Worm (Caenorhabditis elegans) whole organism, midembryonic: ENCODE results near the gene let-721.

Experiments used
- T22C8.4 ChIP-seq: fragments of 200-800 bp; sonication (Bioruptor generic); IDR thresholded peaks from 2 replicates; pipeline ENCODE4 v1.3.6; 2022; ENCODE audit warnings: missing genetic modification characterization, missing compliant biosample characterization
- cog-1 ChIP-seq: sonication (generic microtip); optimal IDR thresholded peaks from 2 replicates; lab custom pipeline; 2016; ENCODE audit warnings: missing genetic modification characterization, missing compliant biosample characterization
- flt-1 ChIP-seq: fragments of 200-800 bp; sonication (Bioruptor generic); IDR thresholded peaks from 2 replicates; pipeline ENCODE4 v1.3.6; 2022; ENCODE audit warnings: missing genetic modification characterization, missing compliant biosample characterization
- klf-2 ChIP-seq: fragments of 200-800 bp; sonication (Bioruptor generic); conservative IDR thresholded peaks from 2 replicates; pipeline ENCODE4 v1.3.6; 2022; ENCODE audit warnings: missing genetic modification reagents, missing genetic modification characterization, missing compliant biosample characterization
- med-1 ChIP-seq: sonication (generic microtip); optimal IDR thresholded peaks from 2 replicates; lab custom pipeline; 2017; ENCODE audit warnings: missing genetic modification characterization, mild to moderate bottlenecking, missing compliant biosample characterization, antibody characterized with exemption, missing genetic modification reagents; ENCODE audit not compliant: insufficient read depth
- ref-1 ChIP-seq: fragments of 200-800 bp; sonication (Bioruptor generic); conservative IDR thresholded peaks from 2 replicates; pipeline ENCODE4 v1.3.6; 2022; ENCODE audit warnings: missing genetic modification reagents, missing genetic modification characterization, missing compliant biosample characterization
- tab-1 ChIP-seq: fragments of 200-800 bp; sonication (Bioruptor generic); IDR thresholded peaks from 2 replicates; pipeline ENCODE4 v1.3.6; 2022; ENCODE audit warnings: missing genetic modification characterization, missing compliant biosample characterization
- ztf-23 ChIP-seq: fragments of 200-800 bp; sonication (Bioruptor generic); IDR thresholded peaks from 2 replicates; pipeline ENCODE4 v1.3.6; 2022; ENCODE audit warnings: missing genetic modification reagents, missing genetic modification characterization, missing compliant biosample characterization
- ztf-29 ChIP-seq: fragments of 200-800 bp; sonication (Bioruptor generic); IDR thresholded peaks from 2 replicates; pipeline ENCODE4 v1.3.6; 2022; ENCODE audit warnings: missing genetic modification reagents, missing genetic modification characterization, missing compliant biosample characterization

Gene let-721

DNA sequence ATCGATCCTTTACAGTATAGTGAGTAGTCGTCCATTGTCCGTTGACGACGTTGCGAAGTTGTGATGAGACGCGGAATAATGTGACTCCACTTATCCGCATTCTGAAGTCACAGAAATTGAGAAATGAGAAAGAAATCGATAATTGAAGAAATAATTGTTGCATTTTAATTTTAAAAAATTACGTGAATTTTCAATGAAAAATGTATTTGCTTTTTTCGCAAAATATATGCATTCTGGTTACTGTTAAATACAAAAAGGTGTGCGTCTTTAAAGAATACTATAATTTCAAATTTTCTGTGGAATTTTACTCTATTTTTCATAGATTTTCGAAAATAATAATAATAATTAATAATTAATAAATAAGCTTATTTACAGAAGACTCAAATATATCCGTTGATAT, at the start of gene let-721:
Gene let-721, minus strand, starts transcription at position 101 of the 400 bp plus-strand sequence.
- TF ChIP-seq ref-1 (GFP tag; lab: Robert Waterston, UW) (no peak), ztf-29 (GFP tag; lab: Robert Waterston, UW) (no peak), tab-1 (GFP tag; lab: Robert Waterston, UW) (no peak), T22C8.4 (GFP tag; lab: Robert Waterston, UW) (no peak), ztf-23 (GFP tag; lab: Robert Waterston, UW) (no peak), klf-2 (no peak), med-1 (no peak), flt-1 (GFP tag; lab: Robert Waterston, UW) (no peak), cog-1 (tag; lab: Kevin White, UChicago) (no peak)

DNA sequence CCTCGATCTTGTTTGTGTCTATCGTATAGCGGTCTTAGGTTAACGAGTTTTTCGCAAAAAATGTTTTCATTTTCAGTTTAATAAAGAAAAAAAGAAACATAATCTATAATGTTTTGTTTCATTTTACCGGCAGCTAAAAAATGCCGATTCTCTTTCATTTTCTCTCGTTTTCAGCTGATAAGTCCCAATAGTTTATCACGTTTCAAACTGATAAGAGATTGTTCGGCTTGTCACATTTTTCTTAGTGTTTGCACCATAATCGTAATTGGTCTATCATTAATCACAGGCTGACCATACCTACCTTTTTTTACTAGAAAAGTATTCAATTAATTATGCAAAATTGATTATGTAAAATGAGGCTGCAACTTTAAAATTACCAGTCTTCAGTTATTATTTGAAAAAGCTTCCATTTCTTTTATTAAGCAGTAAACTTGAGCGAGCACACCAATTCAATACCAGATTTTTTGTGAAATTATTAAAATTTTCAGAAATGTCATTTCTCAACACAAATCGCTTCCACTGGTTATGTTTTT, 48.5 kb upstream of the let-721 start, which contains the start of gene F23F12.13:
Gene F23F12.13, plus strand, starts transcription at position 483 of the 533 bp plus-strand sequence.
- TF ChIP-seq ztf-29 (GFP tag; lab: Robert Waterston, UW): no peak
- TF ChIP-seq T22C8.4 (GFP tag; lab: Robert Waterston, UW): no peak
- TF ChIP-seq tab-1 (GFP tag; lab: Robert Waterston, UW): no peak
- TF ChIP-seq flt-1 (GFP tag; lab: Robert Waterston, UW): no peak
- TF ChIP-seq ztf-23 (GFP tag; lab: Robert Waterston, UW): no peak
- no peak for TF ChIP-seq med-1
- TF ChIP-seq cog-1 (tag; lab: Kevin White, UChicago): no peak
- no peak for TF ChIP-seq klf-2
- TF ChIP-seq ref-1 (GFP tag; lab: Robert Waterston, UW): no peak

DNA sequence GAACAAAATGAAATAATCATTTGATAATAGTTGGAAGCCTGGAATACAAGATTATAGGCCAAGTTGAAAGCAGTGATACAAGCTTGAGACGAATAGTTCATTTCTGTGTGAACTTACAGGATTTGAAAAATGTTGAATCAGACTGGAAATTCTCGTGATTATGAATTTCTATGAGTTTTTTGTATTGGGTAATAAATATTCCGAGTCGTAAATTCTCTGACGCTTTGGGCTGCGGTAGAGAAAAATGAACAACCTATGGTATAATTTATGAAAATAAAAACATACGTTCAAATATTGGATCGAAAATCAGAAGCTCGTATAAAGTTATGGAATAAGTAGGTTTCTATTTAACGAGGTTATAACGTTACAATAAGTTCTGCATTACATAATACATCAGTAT, 46.1 kb upstream of the let-721 start, which contains the start of gene srb-11:
Gene srb-11, minus strand, starts transcription at position 101 of the 400 bp plus-strand sequence.
- TF ChIP-seq med-1 (no peak), tab-1 (GFP tag; lab: Robert Waterston, UW) (no peak), flt-1 (GFP tag; lab: Robert Waterston, UW) (no peak), ref-1 (GFP tag; lab: Robert Waterston, UW) (no peak), ztf-23 (GFP tag; lab: Robert Waterston, UW) (no peak)

DNA sequence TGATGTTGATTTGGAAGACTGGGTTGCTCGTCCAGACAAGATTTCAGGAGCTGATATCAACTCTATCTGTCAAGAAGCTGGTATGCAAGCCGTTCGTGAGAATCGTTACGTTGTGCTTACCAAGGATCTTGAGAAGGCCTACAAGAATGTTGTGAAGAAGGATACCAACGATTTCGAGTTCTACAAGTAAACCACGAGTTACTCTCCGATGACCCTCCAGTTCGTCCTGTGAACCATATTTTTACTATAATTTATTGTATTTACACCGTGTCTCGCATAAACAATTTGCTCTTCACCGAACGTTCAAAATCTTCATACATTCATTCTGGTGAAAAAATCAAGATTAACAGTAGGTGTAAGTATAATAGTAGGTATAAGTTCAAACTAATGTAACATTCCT, 44.3 kb upstream of the let-721 start:
- TF ChIP-seq klf-2 (no peak), T22C8.4 (GFP tag; lab: Robert Waterston, UW) (no peak), tab-1 (GFP tag; lab: Robert Waterston, UW) (no peak), flt-1 (GFP tag; lab: Robert Waterston, UW) (no peak), ztf-29 (GFP tag; lab: Robert Waterston, UW) (no peak), ref-1 (GFP tag; lab: Robert Waterston, UW) (no peak), med-1 (no peak), cog-1 (tag; lab: Kevin White, UChicago) (no peak), ztf-23 (GFP tag; lab: Robert Waterston, UW) (no peak)

DNA sequence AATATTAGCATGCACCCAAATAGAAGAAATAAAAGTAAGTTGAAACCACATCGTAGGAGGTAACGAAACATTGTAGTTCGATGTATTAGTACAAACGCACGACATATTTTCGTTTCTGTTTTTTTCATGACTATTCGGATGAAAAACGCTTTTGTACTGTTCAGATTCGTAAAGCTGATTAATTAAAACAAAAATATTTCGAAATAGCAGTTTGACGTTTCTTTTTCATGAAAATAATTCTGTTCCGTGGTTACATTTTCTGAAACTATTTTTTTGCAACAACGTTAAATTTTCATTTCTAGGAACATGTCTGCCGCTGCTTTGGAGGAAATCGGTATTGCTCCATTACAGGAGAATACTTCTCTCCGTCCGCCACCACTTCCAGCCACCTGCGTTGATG, 42.8 kb upstream of the let-721 start, which contains the start of gene rpt-3:
Gene rpt-3, plus strand, starts transcription at position 301 of the 400 bp plus-strand sequence.
- no peak for TF ChIP-seq tab-1 (GFP tag; lab: Robert Waterston, UW)

DNA sequence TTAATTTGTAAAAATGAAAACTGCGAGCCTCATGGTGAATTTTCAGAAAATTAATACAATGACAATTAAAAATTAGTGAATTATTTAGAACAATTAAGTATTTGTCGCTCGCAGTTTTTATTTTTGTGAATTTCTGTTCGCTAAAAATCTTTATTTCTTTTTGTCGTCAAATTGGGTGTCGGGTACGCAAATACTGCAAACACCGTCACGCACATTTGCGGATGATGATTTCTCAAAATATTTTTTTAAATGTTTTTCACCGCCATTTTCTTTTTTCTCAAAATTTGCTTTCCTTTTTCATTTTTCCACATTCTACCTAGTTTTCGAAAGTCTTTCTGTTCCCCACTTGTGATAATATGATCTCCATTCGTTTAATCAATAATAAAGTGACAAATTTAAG, 42.2 kb upstream of the let-721 start:
- no peak for TF ChIP-seq ztf-29 (GFP tag; lab: Robert Waterston, UW)
- no peak for TF ChIP-seq T22C8.4 (GFP tag; lab: Robert Waterston, UW)
- TF ChIP-seq med-1: no peak
- no peak for TF ChIP-seq flt-1 (GFP tag; lab: Robert Waterston, UW)
- no peak for TF ChIP-seq tab-1 (GFP tag; lab: Robert Waterston, UW)
- TF ChIP-seq cog-1 (tag; lab: Kevin White, UChicago): no peak
- TF ChIP-seq klf-2: no peak
- TF ChIP-seq ztf-23 (GFP tag; lab: Robert Waterston, UW): no peak
- TF ChIP-seq ref-1 (GFP tag; lab: Robert Waterston, UW): no peak

DNA sequence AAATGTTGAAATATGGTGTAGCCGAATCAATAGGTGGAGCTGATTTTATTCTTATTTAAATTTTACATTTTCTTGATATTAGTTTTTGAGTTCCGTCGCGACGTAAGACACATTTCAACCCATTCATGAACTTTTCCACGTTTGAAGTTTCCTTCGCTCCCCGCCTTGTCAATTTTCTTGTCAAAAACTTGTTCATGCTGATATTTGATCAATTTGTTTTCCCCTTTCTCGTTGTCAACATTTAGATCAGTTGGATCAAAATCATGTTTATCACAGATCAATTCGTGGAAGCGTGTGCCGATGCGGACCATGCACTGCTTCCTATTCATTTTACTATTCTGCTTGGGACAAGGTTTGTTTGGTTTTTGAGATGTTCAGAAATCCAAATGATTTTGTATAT, 36.2 kb upstream of the let-721 start, which contains the start of gene chtb-2:
Gene chtb-2, plus strand, starts transcription at position 301 of the 400 bp plus-strand sequence.
- TF ChIP-seq tab-1 (GFP tag; lab: Robert Waterston, UW) (no peak), cog-1 (tag; lab: Kevin White, UChicago) (no peak), T22C8.4 (GFP tag; lab: Robert Waterston, UW) (no peak), ztf-29 (GFP tag; lab: Robert Waterston, UW) (no peak), ref-1 (GFP tag; lab: Robert Waterston, UW) (no peak), klf-2 (no peak), ztf-23 (GFP tag; lab: Robert Waterston, UW) (no peak), flt-1 (GFP tag; lab: Robert Waterston, UW) (no peak), med-1 (no peak)

DNA sequence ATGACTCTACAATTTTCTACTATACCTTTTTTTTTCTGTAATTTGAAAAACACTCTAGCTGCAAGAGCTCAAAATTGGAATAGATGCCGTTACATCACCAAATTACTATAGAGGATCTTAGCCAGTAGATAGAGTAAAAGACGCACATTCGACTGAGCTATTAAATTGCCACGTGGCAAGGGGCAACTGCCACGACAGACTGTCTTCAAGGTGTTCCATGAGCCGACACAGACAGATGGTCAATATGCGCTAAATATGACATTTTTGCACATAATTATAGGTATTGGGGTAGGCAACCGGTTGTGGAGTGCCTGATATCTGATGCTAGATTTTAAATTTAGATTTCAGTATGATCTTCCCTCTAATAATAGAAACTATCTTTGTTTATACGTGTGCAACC, 32.7 kb upstream of the let-721 start:
- no peak for TF ChIP-seq klf-2
- TF ChIP-seq tab-1 (GFP tag; lab: Robert Waterston, UW): no peak
- no peak for TF ChIP-seq ztf-23 (GFP tag; lab: Robert Waterston, UW)
- TF ChIP-seq ztf-29 (GFP tag; lab: Robert Waterston, UW): no peak
- TF ChIP-seq ref-1 (GFP tag; lab: Robert Waterston, UW): no peak
- TF ChIP-seq T22C8.4 (GFP tag; lab: Robert Waterston, UW): no peak
- no peak for TF ChIP-seq cog-1 (tag; lab: Kevin White, UChicago)
- TF ChIP-seq flt-1 (GFP tag; lab: Robert Waterston, UW): no peak
- TF ChIP-seq med-1: no peak

DNA sequence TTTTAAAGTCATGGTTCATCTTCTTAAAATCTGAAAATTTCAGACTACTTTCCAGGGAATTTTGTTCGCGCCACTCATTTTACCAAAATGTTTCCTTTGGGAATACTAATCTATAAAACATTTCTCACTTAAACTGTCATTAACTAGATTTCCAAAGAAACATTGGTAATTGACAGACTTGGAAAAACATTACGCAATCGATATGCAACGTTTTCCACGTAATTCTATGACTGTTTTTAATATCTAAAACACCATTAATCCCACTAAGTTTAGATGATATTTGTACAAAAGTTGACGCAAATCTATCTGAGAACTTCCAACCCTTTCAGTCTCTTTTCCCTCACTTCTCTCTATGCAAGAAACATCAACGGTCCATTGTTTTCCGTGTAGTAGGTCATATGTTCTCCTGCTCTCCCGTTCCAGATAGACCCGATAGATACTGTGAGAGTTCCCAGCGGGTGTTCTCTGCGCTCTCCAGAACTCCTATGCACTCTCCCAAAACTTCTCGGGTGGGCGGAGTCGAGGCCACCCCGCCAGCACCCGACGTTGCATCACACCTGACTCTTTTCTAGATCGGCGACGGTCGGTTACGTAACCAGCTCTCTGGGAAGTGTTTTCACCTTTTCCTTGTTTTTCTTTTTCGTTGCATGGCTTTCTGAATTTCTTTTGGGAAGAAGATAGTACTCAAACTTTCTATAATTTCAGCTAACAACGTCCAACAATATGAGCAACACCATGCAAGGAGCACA, 31.7 kb upstream of the let-721 start, which contains the start of gene zip-8:
Gene zip-8, plus strand, starts transcription at position 700 of the 749 bp plus-strand sequence.
- TF ChIP-seq med-1 (no peak), ztf-29 (GFP tag; lab: Robert Waterston, UW) (no peak), T22C8.4 (GFP tag; lab: Robert Waterston, UW) (no peak), klf-2 (no peak), flt-1 (GFP tag; lab: Robert Waterston, UW) (no peak), ztf-23 (GFP tag; lab: Robert Waterston, UW) (no peak), tab-1 (GFP tag; lab: Robert Waterston, UW) (no peak), ref-1 (GFP tag; lab: Robert Waterston, UW) (no peak)
